Worm (Caenorhabditis elegans): ENCODE measurements around the gene hmt-1.

Gene hmt-1

DNA sequence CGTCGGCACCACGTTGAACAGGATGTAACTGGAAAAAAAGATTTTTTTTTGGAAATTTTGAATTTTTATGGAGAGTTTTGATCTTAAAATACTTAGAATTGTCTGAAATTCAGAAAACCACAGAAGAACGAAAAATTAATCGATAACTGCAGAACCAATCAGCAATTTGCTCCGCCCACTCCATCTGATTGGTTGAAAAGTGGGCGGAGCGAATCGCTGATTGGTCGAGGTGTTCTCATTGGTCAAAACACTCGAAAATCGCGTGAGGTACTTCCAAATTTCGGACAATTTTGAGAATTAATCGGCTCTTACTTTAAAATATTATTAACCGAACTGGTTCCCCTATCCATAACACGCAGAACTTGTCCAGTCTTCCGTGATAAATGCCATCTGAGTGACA lies 4.1 kb downstream of the hmt-1 start:
- TF ChIP-seq ZK337.2 (GFP tag; IDR thresholded peaks at IDR 0.05) = no peak

DNA sequence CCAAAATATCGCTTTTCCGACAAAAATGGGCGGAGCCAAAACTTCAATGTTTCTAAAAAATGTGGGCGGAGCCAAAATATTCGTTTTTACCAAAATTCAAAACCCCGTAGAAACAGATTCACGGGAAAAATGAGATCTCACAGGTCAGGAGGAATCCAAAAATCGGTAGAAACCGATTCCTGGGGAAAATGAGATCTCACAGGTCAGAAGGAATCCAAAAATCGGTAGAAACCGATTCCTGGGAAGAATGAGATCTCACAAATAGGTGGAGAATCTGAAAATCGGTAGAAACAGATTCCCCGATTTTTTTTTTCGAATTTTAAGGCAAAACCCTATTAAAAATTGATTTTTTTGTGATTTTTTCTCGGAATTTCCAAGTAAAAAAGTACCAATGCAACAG lies 6.3 kb downstream of the hmt-1 start:
- TF ChIP-seq fos-1 (tag; optimal IDR thresholded peaks at IDR 0.05) (no peak), unc-130 (GFP tag; optimal IDR thresholded peaks at IDR 0.05) (peak; percentile 82), dmd-9 (GFP tag; IDR thresholded peaks at IDR 0.05) (0 out of 2 replicates have a peak, but pooled peaks have one; percentile 41), lin-13 (GFP tag; optimal IDR thresholded peaks at IDR 0.05) (no peak), vab-7 (GFP tag; IDR thresholded peaks at IDR 0.05) (0 out of 2 replicates have a peak, but pooled peaks have one; percentile 16), mes-2 (tag; optimal IDR thresholded peaks at IDR 0.05; ENCODE audit: poor library complexity, severe bottlenecking) (peak; percentile 91), hif-1 (tag; optimal IDR thresholded peaks at IDR 0.05) (peak in 1 of 2 experiments; percentile 56)

DNA sequence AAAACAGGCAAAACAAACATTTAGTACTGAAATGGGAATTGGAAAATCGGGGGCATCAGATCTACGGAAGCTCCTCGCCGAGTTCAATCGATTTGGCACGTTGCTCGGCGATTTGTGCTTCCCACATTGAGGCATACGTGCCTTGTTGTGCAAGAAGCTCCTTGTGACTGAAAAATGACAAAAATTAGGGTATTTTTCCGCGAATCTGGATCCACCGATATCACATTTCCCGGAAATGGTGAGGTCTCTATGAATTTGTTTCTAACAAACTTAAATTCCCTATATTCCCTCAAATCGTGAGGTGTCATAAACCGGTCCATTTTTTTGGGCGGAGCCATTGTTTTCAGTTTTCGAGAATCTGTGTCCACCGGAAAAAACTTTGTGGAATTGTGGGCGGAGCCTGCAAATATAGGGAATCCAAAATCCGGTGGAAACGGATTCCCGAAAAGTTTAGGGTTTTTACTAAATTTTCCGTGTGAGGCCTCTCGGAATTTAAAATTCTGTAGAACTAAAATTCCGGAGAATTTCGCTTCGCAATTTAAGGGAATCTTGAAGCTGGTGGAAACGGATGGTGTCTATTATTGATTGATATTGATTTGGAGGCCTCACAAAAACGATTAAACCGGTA lies 8.0 kb downstream of the hmt-1 start:
- TF ChIP-seq ces-1 (GFP tag; optimal IDR thresholded peaks at IDR 0.05) (no peak), set-16 (GFP tag; IDR thresholded peaks at IDR 0.05) (no peak), ceh-20 (GFP tag; IDR thresholded peaks at IDR 0.05) (0 out of 2 replicates have a peak, but pooled peaks have one; percentile 38), Y48G9A.11 (GFP tag; IDR thresholded peaks at IDR 0.05) (peak; percentile 47; the same call in 1 of the 2 replicates), unc-130 (GFP tag; optimal IDR thresholded peaks at IDR 0.05) (peak; percentile 94), hif-1 (tag; optimal IDR thresholded peaks at IDR 0.05) (peak in 1 of 2 experiments; percentile 83), nhr-102 (tag; optimal IDR thresholded peaks at IDR 0.05) (no peak), ZK337.2 (GFP tag; IDR thresholded peaks at IDR 0.05) (peak; percentile 52), madf-9 (GFP tag; conservative IDR thresholded peaks at IDR 0.05) (no peak), arid-1 (GFP tag; conservative IDR thresholded peaks at IDR 0.05) (no peak), dmd-6 (GFP tag; IDR thresholded peaks at IDR 0.05) (peak; percentile 57), hlh-11 (tag; optimal IDR thresholded peaks at IDR 0.05) (peak; percentile 7), madf-5 (GFP tag; IDR thresholded peaks at IDR 0.05) (peak in 1 of 2 experiments; percentile 20; a peak in 1 of 4 replicates), lin-38 (GFP tag; IDR thresholded peaks at IDR 0.05) (peak; percentile 40; the same call in 1 of the 2 replicates), nhr-76 (tag; optimal IDR thresholded peaks at IDR 0.05) (no peak), tra-1 (GFP tag; IDR thresholded peaks at IDR 0.05) (0 out of 2 replicates have a peak, but pooled peaks have one; percentile 51), mxl-3 (GFP tag; optimal IDR thresholded peaks at IDR 0.05) (peak; percentile 32), ceh-28 (tag; optimal IDR thresholded peaks at IDR 0.05) (peak; percentile 13), sdz-12 (GFP tag; optimal IDR thresholded peaks at IDR 0.05) (peak; percentile 25), mdt-29 (GFP tag; IDR thresholded peaks at IDR 0.05) (peak; percentile 42; the same call in 1 of the 2 replicates), dmd-9 (GFP tag; IDR thresholded peaks at IDR 0.05) (peak; percentile 67; the same call in 1 of the 2 replicates), vab-7 (GFP tag; IDR thresholded peaks at IDR 0.05) (peak; percentile 64), mes-2 (tag; optimal IDR thresholded peaks at IDR 0.05; ENCODE audit: poor library complexity, severe bottlenecking) (peak; percentile 84), ceh-44 (GFP tag; IDR thresholded peaks at IDR 0.05) (peak; percentile 79), pha-4 (GFP tag; IDR thresholded peaks at IDR 0.05) (0 out of 2 replicates have a peak, but pooled peaks have one; percentile 8), pha-4 (tag; optimal IDR thresholded peaks at IDR 0.05) (no peak), D1046.2 (GFP tag; IDR thresholded peaks at IDR 0.05) (0 out of 2 replicates have a peak, but pooled peaks have one; percentile 30), php-3 (GFP tag; IDR thresholded peaks at IDR 0.05) (peak; percentile 19; the same call in 1 of the 2 replicates), nhr-77 (tag; optimal IDR thresholded peaks at IDR 0.05) (no peak)

DNA sequence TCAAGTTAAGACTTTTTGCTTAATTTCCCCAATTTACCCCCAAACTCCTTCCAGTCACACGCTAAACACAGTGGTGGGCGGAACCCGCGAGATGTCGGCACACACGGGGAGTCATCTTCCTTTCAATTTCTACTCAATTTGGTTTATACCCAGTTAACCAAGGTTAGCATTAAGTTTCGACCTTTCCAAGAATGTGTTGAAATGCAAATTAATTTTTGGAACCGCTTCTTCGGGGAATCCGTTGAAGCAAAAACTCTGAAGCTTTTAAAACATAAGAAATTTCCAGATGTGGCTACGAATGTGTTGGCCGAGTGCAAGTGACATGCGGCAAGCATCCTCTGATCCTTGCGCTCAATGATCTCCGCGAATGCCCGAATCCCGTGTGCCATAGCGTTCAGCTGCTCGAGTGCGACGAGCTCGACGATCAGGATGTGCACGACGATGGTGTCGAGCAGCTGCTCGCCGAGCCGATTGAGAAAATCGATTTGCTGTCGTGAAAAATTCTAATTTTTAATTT lies 8.8 kb downstream of the hmt-1 start:
- TF ChIP-seq mep-1 (tag; optimal IDR thresholded peaks at IDR 0.05) (peak; percentile 13), ceh-82 (tag; optimal IDR thresholded peaks at IDR 0.05) (no peak), F26F4.8 (GFP tag; conservative IDR thresholded peaks at IDR 0.05) (0 out of 2 replicates have a peak, but pooled peaks have one; percentile 39), lin-1 (GFP tag; IDR thresholded peaks at IDR 0.05) (0 out of 2 replicates have a peak, but pooled peaks have one; percentile 40), spr-1 (tag; optimal IDR thresholded peaks at IDR 0.05) (peak; percentile 44), hlh-30 (tag; optimal IDR thresholded peaks at IDR 0.05; ENCODE audit: insufficient read depth) (no peak), ceh-20 (GFP tag; IDR thresholded peaks at IDR 0.05) (no peak), nhr-28 (tag; optimal IDR thresholded peaks at IDR 0.05) (no peak), daf-8 (GFP tag; IDR thresholded peaks at IDR 0.05) (no peak), lim-7 (GFP tag; IDR thresholded peaks at IDR 0.05) (peak; percentile 50; the same call in 1 of the 2 replicates), Y75B8A.6 (GFP tag; IDR thresholded peaks at IDR 0.05) (0 out of 2 replicates have a peak, but pooled peaks have one; percentile 49), ztf-7 (tag; optimal IDR thresholded peaks at IDR 0.05) (no peak), zfp-3 (GFP tag; conservative IDR thresholded peaks at IDR 0.05) (no peak), mdl-1 (tag; optimal IDR thresholded peaks at IDR 0.05) (no peak)

All from whole organism, L4 larva.